Fruit fly (Drosophila melanogaster) S2 (cell line): ENCODE measurements around the gene CG33978.

Experiments
- CG8478 ChIP-seq: fragments of >200 bp; optimal IDR thresholded peaks from 2 replicates; lab custom pipeline; 2018
- CTCF ChIP-seq, 2 experiments: fragments of >200 bp; optimal IDR thresholded peaks; 2 replicates each; lab custom pipeline; 2018

Gene CG33978

DNA sequence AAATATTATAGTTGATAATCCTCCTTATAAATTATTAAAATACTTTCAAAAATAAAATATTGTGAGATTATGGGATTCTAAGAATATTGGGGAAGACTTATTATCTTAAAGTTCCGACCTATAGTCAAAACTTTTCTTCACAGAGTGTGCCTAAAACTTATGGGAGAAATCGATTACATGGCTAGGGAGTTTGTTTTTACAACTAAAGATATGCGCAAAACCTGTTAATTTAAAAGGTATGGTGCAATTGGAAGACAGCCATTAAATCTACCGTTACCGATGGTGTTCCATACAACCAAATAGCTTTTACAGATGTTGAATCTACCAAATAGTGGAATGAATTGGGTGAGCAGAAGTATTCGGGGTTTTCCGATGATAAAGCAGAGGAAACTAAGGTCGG lies at the start of gene CG33978:
TSS of gene CG33978 (minus strand) at position 395 of the 400 bp plus-strand sequence.
- no peak for TF ChIP-seq CG8478 (lab: Kevin White, UChicago)

DNA sequence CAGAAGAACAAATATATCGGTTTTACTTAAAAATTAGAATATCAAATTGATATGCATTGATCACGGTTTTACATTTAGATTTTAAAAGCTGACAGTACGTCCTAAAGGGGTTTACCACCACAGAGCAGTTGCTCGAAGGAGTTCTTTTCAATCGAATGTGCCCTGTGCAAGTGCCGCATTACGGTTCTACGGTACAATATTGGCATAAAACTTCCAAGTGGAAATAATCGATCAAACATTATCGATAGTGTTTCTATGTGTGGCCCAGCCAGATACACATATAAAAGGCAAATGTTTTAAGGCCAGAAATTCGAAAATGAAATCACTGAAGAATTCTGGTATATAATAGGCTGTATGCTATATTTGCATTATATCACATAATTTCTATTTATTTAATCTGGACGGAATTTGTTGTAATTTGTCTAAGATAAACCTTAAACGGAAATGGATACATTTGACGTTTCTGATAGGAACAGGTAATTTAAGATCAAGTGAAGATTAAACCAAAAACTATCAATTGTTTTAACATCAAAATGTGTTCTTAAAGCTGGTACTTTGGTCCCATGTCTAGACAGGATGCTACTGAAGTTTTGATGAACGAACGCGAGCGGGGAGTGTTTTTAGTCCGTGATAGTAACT lies 34.7 kb upstream of the CG33978 start, which contains the start of gene Crk:
TSS of gene Crk (plus strand) at position 214 of the 639 bp plus-strand sequence.
- TF ChIP-seq CG8478 (lab: Kevin White, UChicago) (no peak), CTCF (optimal IDR thresholded peaks at IDR 0.05; lab: Kevin White, UChicago) (no peak)

DNA sequence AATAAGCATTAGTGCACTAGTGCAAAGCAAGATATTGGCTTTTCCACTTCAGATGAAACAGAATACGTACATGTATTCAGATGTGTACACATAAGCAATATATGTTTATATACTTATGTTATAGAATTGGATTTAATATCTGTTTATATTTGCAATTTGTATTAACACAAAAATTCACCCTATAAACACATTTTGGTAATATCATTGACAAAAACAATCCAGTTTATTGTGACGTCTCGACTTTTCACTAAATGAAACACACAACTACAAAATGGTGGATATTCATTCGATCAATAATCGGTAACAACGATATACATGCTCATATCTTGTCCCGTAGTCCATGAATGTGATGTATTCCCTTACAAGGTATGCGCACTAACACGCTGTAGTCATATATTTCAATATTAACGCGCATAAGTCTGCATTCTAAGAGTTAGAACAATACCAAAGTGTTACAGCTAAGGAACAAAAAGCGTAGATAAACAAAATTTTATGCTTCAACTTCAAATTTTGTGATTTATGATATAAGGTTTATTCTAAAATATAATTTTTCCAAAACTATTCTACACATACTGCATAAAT lies 30.3 kb upstream of the CG33978 start, which contains the start of gene CG31998:
TSS of gene CG31998 (minus strand) at position 275 of the 582 bp plus-strand sequence.
- peak; percentile 28 to 33 for TF ChIP-seq CTCF (optimal IDR thresholded peaks at IDR 0.05; lab: Kevin White, UChicago)
- no peak for TF ChIP-seq CG8478 (lab: Kevin White, UChicago)

DNA sequence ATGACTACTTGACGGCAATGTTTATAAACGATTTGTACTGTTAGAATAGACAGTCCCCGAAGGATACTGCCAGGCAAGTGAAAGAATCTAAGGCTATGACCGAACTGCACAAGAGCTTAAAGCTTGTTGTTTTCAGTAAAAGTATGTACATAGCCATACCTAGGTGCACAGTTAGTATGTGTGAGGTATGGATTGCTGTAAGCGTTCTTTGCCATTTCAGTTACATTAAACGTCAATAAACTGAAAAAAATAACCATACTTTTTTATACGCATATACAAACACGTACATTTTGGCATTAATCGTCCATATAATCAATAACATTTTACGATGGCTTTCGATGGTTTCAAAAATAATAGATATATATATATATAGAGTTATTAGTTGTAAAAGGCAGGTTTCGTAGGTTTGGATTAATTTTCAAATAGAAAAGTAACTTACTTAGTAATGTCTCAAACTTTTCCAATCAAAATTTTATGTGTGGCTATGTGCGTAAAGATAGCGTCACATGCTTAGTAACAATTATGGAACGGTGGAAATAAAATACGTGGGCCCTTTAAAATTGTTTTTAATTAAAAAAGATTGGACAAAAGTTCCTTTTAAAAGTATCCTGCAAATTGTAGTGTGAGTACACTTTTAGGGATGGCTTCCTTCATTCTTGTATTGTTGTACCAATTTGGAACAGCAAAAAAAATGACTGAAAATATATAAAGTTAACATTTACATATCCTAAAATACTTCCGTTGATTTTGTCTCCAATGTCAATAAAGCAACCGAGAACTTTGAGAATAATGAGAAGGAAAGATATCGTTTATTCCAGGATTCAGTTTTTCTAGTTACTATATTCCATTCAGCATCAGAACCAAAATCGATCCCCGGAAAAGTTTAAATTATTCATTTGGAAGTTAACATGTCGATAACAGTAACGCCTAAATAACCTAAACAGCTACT lies 18.2 kb upstream of the CG33978 start, which contains the start of gene Abcd1:
TSS of gene Abcd1 (minus strand) at position 444 of the 949 bp plus-strand sequence.
- TF ChIP-seq CTCF (optimal IDR thresholded peaks at IDR 0.05; lab: Kevin White, UChicago) = no peak
- no peak for TF ChIP-seq CG8478 (lab: Kevin White, UChicago)

DNA sequence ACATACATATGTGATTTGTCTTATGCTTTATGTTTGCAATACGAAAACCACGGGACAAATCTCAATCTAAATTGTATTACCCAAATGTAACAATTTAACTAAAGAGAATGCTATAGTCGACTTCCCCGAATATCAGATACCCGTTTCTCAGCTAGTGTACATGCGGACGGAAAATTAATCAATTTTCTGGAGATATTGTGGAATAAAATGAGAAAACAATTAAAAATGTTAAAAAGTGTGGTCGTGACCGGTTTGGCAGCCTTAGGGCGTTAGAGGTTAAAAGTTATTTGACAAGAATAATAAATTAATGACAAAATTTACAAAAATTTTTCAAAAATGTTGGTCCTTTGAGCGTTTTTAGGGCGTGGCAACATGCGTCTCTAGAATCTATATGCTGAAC lies 17.1 kb upstream of the CG33978 start:
- no peak for TF ChIP-seq CTCF (optimal IDR thresholded peaks at IDR 0.05; lab: Kevin White, UChicago)
- TF ChIP-seq CG8478 (lab: Kevin White, UChicago) = no peak

DNA sequence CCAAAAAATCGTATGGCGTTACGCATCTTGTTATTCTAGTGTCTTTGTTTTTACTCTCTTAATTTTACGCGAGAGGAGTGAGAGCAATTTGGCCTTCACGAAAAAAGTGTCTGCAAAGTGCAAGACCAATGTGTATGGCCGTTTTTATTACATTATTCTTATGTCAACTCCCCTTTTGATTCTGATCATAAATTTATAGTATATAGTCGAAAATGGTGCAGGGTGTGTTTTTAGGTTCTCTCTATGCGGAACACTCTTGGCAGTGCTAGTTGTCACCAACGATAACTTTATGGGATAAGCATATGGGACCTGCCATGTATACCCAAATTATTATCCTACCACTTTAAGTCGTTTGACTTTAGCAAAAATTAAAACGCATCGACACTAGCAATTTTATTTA lies 8.2 kb upstream of the CG33978 start:
- TF ChIP-seq CTCF (optimal IDR thresholded peaks at IDR 0.05; lab: Kevin White, UChicago) (no peak), CG8478 (lab: Kevin White, UChicago) (no peak)

DNA sequence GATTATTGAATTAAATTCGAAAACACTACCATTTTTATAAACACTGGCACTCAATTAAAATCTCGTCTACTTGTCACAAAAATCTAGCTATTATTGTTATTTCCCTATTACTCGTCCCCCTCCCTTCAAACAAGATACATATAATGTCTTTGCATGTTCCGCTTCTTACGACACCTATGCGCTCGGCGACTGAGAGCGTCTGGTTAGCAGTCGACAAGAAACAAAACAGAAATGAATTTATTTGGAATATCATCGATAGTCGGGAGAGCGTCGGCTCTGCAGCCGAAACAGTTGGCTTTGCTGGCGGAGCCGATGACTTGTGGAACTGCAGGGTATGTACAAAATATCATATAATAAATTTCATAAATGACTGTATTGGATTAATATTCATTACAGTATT lies 6.2 kb upstream of the CG33978 start:
- TF ChIP-seq CG8478 (lab: Kevin White, UChicago) (no peak), CTCF (optimal IDR thresholded peaks at IDR 0.05; lab: Kevin White, UChicago) (no peak)

DNA sequence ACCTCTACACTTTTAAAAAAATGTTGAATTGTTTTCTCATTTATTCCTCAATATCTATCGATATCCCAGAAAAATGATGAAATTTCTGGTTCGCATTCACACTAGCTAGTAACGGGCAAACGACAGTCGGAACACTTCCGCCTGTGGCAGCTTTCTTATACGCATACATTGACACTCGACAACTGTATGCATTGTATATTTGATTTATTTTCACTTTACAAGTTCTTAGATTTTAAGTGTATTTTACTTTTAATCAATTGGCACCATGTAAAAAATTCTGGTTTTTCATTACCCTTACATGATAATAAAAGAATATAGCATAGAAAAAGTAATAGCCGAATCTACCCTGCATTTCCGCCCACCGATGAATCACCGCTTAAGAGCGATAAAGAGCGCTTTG lies 5.3 kb upstream of the CG33978 start:
- TF ChIP-seq CTCF (optimal IDR thresholded peaks at IDR 0.05; lab: Kevin White, UChicago) (no peak), CG8478 (lab: Kevin White, UChicago) (no peak)

DNA sequence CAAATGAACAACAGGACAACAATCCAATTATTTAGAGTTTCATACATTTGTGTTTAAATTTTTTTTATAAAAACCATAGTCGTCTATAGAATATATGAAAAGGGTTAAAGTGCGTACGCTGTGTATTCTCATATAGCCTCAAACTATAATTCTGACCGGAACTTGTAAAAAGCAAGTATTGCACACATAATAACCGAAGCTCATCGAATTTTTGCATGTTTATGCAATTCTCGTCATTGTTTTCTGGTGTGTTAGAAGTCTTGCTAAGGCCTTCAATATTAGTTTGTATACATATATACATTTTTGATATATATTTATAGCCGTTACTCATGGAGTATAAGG lies 4.5 kb upstream of the CG33978 start:
- TF ChIP-seq CG8478 (lab: Kevin White, UChicago) (no peak), CTCF (optimal IDR thresholded peaks at IDR 0.05; lab: Kevin White, UChicago) (no peak)

DNA sequence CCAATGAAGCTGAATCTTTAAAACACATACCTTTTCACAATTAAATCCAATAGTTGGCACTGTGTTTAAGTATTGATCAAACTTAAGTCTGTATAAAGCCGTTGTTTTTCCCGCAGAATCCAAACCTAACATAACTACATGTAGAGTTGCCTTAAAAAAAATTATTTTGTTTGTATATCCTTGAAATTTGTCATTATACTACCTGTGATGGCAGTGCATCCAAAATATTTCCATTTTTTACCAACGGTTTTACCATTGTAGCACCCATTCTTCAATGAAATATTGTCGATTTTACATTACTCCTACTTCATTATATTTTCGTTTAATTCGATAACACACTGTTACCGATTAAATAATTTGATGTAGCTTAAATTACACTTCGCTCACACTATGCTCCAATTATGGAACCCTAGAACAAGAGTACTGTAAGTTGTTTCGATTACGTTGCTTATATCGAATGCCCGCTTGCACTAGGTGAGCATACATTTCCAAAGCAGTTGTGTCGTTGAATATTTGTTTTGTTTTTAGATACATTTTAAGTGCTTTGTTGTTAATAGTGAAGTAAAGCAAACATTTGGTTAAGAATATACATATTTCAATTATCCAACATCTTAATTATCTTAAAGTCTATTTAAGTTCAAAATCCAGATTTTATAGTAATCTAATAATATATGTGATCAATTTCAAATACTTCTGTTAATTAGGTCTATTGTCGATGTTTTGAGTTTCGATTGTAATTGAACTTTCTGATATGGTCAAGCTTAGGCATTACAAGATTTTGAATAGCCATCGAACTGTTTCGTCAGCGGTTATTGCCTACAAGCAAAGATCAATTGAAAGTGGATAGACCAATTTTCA lies 3.9 kb upstream of the CG33978 start, which contains the start of gene Arl4:
TSS of gene Arl4 (minus strand) at position 328 of the 858 bp plus-strand sequence.
- TF ChIP-seq CG8478 (lab: Kevin White, UChicago) (no peak), CTCF (optimal IDR thresholded peaks at IDR 0.05; lab: Kevin White, UChicago) (peak in 1 of 2 experiments; percentile 4)

DNA sequence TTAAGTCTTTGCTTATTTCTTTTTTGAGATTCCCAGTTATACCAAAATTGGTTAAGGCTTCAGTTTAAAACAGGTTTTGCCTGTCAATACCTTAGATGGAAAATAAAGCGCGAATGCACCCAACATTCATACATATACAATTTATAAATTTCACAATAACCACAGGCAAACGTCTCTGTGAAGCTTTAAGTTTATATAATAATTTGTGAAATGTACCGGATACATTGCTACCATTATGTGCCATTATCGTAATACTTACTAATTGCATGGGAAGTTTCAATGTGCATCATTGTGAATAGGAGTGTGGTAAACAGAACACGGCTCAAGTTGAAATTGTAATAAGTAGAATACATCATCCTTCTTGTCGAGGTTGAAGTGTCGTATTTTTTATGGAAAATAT lies 913 bp downstream of the CG33978 start:
- TF ChIP-seq CTCF (optimal IDR thresholded peaks at IDR 0.05; lab: Kevin White, UChicago) (no peak), CG8478 (lab: Kevin White, UChicago) (no peak)

DNA sequence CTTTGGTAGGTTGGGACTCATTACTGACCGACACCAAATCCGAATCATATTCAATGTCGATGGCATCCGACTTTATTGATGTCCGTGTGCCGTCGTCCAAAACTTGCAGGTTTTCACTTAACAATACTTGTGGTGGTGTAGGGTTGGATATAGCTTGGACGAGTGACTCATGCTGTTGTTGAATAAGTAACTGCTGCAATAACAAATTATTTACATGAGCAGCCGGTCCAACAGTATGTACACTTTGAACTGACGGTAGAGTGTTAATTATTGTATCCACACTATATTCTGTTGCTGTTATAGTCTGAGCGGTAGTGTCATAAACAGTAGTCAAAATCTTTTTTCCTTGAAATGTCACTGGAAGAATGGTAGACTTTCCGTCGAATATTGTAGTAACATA lies 7.9 kb downstream of the CG33978 start:
- no peak for TF ChIP-seq CTCF (optimal IDR thresholded peaks at IDR 0.05; lab: Kevin White, UChicago)
- no peak for TF ChIP-seq CG8478 (lab: Kevin White, UChicago)

DNA sequence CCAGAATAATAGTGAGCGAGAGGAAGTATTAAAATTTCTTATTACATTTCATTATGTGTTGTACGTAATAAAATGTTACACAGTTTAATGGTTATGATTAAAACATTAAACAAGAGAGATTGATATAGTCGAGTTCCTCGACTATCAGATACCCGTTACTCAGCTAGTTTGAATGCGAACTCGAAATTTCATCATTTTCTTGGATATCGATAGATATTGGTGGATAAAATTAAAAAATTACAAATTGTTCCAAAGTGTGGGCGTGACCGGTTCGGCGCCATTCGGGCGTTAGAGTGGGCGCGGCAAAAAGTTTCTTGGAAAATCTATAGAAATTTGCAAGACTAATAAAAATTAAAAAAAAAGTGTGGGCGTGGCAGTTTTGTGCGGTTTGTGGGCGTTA lies 10.3 kb downstream of the CG33978 start:
- TF ChIP-seq CTCF (optimal IDR thresholded peaks at IDR 0.05; lab: Kevin White, UChicago) = no peak
- TF ChIP-seq CG8478 (lab: Kevin White, UChicago) = no peak

DNA sequence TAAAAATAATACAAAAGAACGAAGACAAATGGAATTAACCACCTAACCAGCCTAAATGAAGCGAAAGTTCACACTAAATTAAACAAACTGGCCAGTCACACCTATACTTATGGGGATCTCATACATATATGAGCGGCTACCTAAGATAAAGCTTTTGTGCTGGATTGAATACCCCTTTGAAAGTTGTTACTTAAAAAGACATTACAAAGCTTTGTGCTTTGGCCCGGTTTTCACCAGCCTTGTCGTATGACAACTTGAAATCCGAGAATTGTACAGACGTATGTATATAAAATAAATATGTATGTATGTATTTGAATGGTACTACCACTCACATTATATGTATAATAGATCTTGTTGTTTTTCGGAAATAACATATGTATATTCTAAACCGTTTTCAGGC lies 19.5 kb downstream of the CG33978 start, which contains the start of gene CG31997:
TSS of gene CG31997 (minus strand) at position 84 of the 400 bp plus-strand sequence.
- TF ChIP-seq CTCF (optimal IDR thresholded peaks at IDR 0.05; lab: Kevin White, UChicago) (no peak), CG8478 (lab: Kevin White, UChicago) (no peak)
